Fruit fly (Drosophila melanogaster): Measurements from ENCODE around the gene Taf10.
A peak's percentile ranks its signal among the peaks of the same experiment; 100 is the strongest.

Taf10 gene

dm6 chr2L:2750337-2751084 is 17.2 kb upstream of the Taf10 start:
- TF ChIP-seq ey (GFP tag; optimal IDR thresholded peaks at IDR 0.05) (peak; percentile 40), HLH106 (tag; optimal IDR thresholded peaks at IDR 0.05) (peak; percentile 19), foxo (GFP tag; optimal IDR thresholded peaks at IDR 0.05) (peak in 1 of 2 experiments; percentile 60), woc (GFP tag; optimal IDR thresholded peaks at IDR 0.05) (peak; percentile 24), OdsH (GFP tag; optimal IDR thresholded peaks at IDR 0.05) (peak; percentile 28), N (GFP tag; optimal IDR thresholded peaks at IDR 0.05) (no peak), sv (GFP tag; optimal IDR thresholded peaks at IDR 0.05) (peak; percentile 66), rgr (GFP tag; optimal IDR thresholded peaks at IDR 0.05) (peak; percentile 40), dsf (GFP tag; optimal IDR thresholded peaks at IDR 0.05; ENCODE audit: borderline replicate concordance) (no peak), fru (GFP tag; optimal IDR thresholded peaks at IDR 0.05) (peak; percentile 24), br (GFP tag; optimal IDR thresholded peaks at IDR 0.05) (peak; percentile 13), tai (GFP tag; optimal IDR thresholded peaks at IDR 0.05) (no peak), h (GFP tag; optimal IDR thresholded peaks at IDR 0.05) (peak; percentile 50)

DNA sequence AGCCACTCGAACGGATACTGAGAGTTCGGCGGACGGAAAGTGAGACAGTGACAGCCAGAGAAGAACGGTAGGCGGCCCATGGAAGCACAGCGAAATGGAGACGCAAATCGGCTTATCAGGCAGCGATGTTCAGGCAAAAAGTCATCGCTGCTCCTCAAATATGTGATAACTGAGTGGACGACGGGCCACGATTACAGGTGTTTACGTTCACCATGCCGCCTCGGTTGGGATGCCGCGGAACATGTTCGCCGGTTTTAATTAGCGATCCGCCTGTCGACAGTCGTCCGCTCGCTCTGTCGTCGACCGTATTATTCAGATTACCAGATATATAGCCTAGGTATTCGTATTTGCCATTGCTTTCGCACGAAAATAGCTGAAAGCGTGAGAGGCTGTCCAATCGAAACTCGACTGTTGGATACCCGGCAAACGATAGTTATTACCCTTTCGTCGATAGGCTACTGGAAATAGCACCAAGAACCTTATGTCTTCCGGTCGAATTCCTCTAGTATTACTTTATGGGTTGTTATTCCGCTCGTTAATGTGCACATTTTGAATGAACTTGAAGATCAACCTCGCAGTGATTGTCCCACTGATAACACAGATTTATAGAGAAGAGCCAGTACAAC is 16.5 kb upstream of the Taf10 start:
- TF ChIP-seq Dfd (GFP tag; optimal IDR thresholded peaks at IDR 0.05), result no peak
- no peak for TF ChIP-seq sv (GFP tag; optimal IDR thresholded peaks at IDR 0.05)
- peak in 1 of 2 experiments; percentile 13 for TF ChIP-seq dl (GFP tag; optimal IDR thresholded peaks at IDR 0.05; ENCODE audit: insufficient read depth in 1 of 2, partially characterized antibody in 2 of 2)
- peak; percentile 54 for TF ChIP-seq h (GFP tag; optimal IDR thresholded peaks at IDR 0.05)
- peak; percentile 16 for TF ChIP-seq Hnf4 (GFP tag; optimal IDR thresholded peaks at IDR 0.05)
- TF ChIP-seq lola (GFP tag; optimal IDR thresholded peaks at IDR 0.05), result no peak
- TF ChIP-seq CG32264 (GFP tag; optimal IDR thresholded peaks at IDR 0.05), result no peak
- peak; percentile 1 for TF ChIP-seq Hr83 (GFP tag; optimal IDR thresholded peaks at IDR 0.05; ENCODE audit: poor library complexity, severe bottlenecking)
- no peak for TF ChIP-seq Abd-B (GFP tag; optimal IDR thresholded peaks at IDR 0.05)
- TF ChIP-seq Dif (GFP tag; optimal IDR thresholded peaks at IDR 0.05; ENCODE audit: partially characterized antibody), result peak; percentile 57
- TF ChIP-seq fru (GFP tag; optimal IDR thresholded peaks at IDR 0.05), result no peak
- no peak for TF ChIP-seq Rel (GFP tag; optimal IDR thresholded peaks at IDR 0.05)
- peak; percentile 70 for TF ChIP-seq Rel (tag; optimal IDR thresholded peaks at IDR 0.05)
- no peak for TF ChIP-seq usp (GFP tag; optimal IDR thresholded peaks at IDR 0.05)
- no peak for TF ChIP-seq GATAd (GFP tag; optimal IDR thresholded peaks at IDR 0.05)

- TF ChIP-seq usp (GFP tag; optimal IDR thresholded peaks at IDR 0.05) (no peak), ey (GFP tag; optimal IDR thresholded peaks at IDR 0.05) (peak; percentile 97), Dif (GFP tag; optimal IDR thresholded peaks at IDR 0.05; ENCODE audit: partially characterized antibody) (peak; percentile 61), brk (GFP tag; optimal IDR thresholded peaks at IDR 0.05) (peak; percentile 40), Hnf4 (GFP tag; optimal IDR thresholded peaks at IDR 0.05) (peak; percentile 81), Myc (optimal IDR thresholded peaks at IDR 0.05) (no peak), woc (GFP tag; optimal IDR thresholded peaks at IDR 0.05) (peak; percentile 92), Mio (GFP tag; optimal IDR thresholded peaks at IDR 0.05) (peak; percentile 76), Sp1 (GFP tag; optimal IDR thresholded peaks at IDR 0.05) (peak; percentile 98), Abd-B (GFP tag; optimal IDR thresholded peaks at IDR 0.05) (no peak), rgr (GFP tag; optimal IDR thresholded peaks at IDR 0.05) (peak; percentile 95), Hr78 (GFP tag; optimal IDR thresholded peaks at IDR 0.05) (no peak), dmrt93B (GFP tag; optimal IDR thresholded peaks at IDR 0.05) (peak; percentile 96), Rel (GFP tag; optimal IDR thresholded peaks at IDR 0.05) (peak; percentile 85), Rel (tag; optimal IDR thresholded peaks at IDR 0.05) (peak; percentile 25), sage (GFP tag; optimal IDR thresholded peaks at IDR 0.05) (peak; percentile 85), foxo (GFP tag; optimal IDR thresholded peaks at IDR 0.05) (peak; percentile 89 to 98), CrebA (GFP tag; optimal IDR thresholded peaks at IDR 0.05; ENCODE audit: borderline replicate concordance) (no peak), Vsx2 (GFP tag; optimal IDR thresholded peaks at IDR 0.05; ENCODE audit: partially characterized antibody) (no peak), N (GFP tag; optimal IDR thresholded peaks at IDR 0.05) (peak; percentile 12), CG9705 (GFP tag; optimal IDR thresholded peaks at IDR 0.05) (peak; percentile 92), dl (GFP tag; optimal IDR thresholded peaks at IDR 0.05; ENCODE audit: insufficient read depth in 1 of 2, partially characterized antibody in 2 of 2) (peak; percentile 12 to 28), HLH106 (tag; optimal IDR thresholded peaks at IDR 0.05) (peak; percentile 96), Hr83 (GFP tag; optimal IDR thresholded peaks at IDR 0.05; ENCODE audit: poor library complexity, severe bottlenecking) (peak; percentile 87), psq (GFP tag; optimal IDR thresholded peaks at IDR 0.05) (peak; percentile 93), h (GFP tag; optimal IDR thresholded peaks at IDR 0.05) (peak; percentile 96), Jra (GFP tag; optimal IDR thresholded peaks at IDR 0.05) (peak; percentile 90), dsf (GFP tag; optimal IDR thresholded peaks at IDR 0.05; ENCODE audit: borderline replicate concordance) (peak; percentile 65), jim (GFP tag; optimal IDR thresholded peaks at IDR 0.05) (no peak), CG32264 (GFP tag; optimal IDR thresholded peaks at IDR 0.05) (peak; percentile 82), Dfd (GFP tag; optimal IDR thresholded peaks at IDR 0.05) (peak; percentile 76), fru (GFP tag; optimal IDR thresholded peaks at IDR 0.05) (peak; percentile 98), br (GFP tag; optimal IDR thresholded peaks at IDR 0.05) (peak; percentile 97), OdsH (GFP tag; optimal IDR thresholded peaks at IDR 0.05) (peak; percentile 98), sv (GFP tag; optimal IDR thresholded peaks at IDR 0.05) (peak; percentile 81), tai (GFP tag; optimal IDR thresholded peaks at IDR 0.05) (no peak), GATAd (GFP tag; optimal IDR thresholded peaks at IDR 0.05) (no peak)
These were observed 15.7 kb upstream of the Taf10 start, which contains the start of gene Bacc for dm6 chr2L:2751904-2752459. TSS of gene Bacc (plus strand) at chr2L:2752445.
